Fruit fly (Drosophila melanogaster): Measurements from ENCODE around the gene CG10357.

Gene CG10357

DNA sequence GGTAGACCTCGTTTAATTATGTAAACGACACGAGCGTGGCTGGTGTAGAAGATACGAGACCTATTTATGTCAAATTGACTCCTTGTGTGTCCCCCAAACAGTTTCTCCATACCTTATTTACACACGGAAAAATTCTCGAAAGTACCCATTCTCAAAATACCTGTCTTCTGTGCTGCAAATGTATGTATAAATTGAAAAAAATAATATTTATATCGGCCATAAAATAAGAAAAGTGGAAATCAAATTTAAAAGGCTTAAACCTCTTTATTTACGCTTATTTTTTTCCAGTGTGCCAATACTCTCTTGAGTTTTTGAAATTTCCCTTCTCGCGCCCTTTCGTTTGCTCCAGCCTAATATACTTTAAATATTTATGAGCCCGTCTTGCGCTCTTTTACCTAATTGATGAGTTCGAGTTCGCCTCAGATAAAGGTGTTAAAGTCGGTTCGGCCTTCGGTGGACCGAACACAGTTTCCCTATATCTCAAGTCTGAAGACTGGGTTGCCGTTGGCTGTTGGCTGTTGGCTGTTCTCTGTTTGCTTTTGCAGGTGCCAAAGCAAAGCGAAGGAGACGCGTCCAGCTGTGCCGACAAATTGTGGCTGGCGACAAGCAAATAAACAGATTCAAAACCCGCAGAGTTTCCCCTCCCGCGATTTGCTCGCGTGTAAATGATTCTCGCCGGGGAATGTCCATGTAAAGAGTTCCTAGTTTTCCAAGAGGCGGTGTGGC is 23.6 kb downstream of the CG10357 start (continued):
- peak; percentile 73 for TF ChIP-seq pum (GFP tag; optimal IDR thresholded peaks at IDR 0.05)
- peak; percentile 85 for TF ChIP-seq zf30C (GFP tag; optimal IDR thresholded peaks at IDR 0.05)
- peak; percentile 62 for TF ChIP-seq lmd (GFP tag; IDR thresholded peaks at IDR 0.05)
- no peak for TF ChIP-seq Bgb (GFP tag; IDR thresholded peaks at IDR 0.05; ENCODE audit: partially characterized antibody)
- TF ChIP-seq CG17912 (GFP tag; optimal IDR thresholded peaks at IDR 0.05), result no peak
- TF ChIP-seq NFAT (GFP tag; IDR thresholded peaks at IDR 0.05), result no peak
- TF ChIP-seq Oaz (GFP tag; IDR thresholded peaks at IDR 0.05), result 0 out of 2 replicates have a peak, but pooled peaks have one; percentile 31
- TF ChIP-seq Mad (GFP tag; optimal IDR thresholded peaks at IDR 0.05), result peak; percentile 60
- no peak for TF ChIP-seq CG2889 (GFP tag; IDR thresholded peaks at IDR 0.05)
- TF ChIP-seq HmgZ (tag; optimal IDR thresholded peaks at IDR 0.05), result peak; percentile 20
- TF ChIP-seq NC2α (GFP tag; optimal IDR thresholded peaks at IDR 0.05), result no peak
- no peak for TF ChIP-seq CG11085 (GFP tag; IDR thresholded peaks at IDR 0.05)
- peak; percentile 52 for TF ChIP-seq chn (GFP tag; optimal IDR thresholded peaks at IDR 0.05)
- no peak for TF ChIP-seq tx (GFP tag; optimal IDR thresholded peaks at IDR 0.05)
- no peak for TF ChIP-seq CG9876 (GFP tag; optimal IDR thresholded peaks at IDR 0.05)
- no peak for TF ChIP-seq CG13894 (tag; optimal IDR thresholded peaks at IDR 0.05)
- TF ChIP-seq bcd (GFP tag; optimal IDR thresholded peaks at IDR 0.05), result peak; percentile 65
- TF ChIP-seq zen2 (GFP tag; IDR thresholded peaks at IDR 0.05; ENCODE audit: partially characterized antibody), result no peak
- peak; percentile 54 for TF ChIP-seq CG12219 (GFP tag; optimal IDR thresholded peaks at IDR 0.05)
- no peak for TF ChIP-seq CG2129 (GFP tag; IDR thresholded peaks at IDR 0.05; ENCODE audit: partially characterized antibody)
- peak; percentile 37 for TF ChIP-seq CG30020 (tag; optimal IDR thresholded peaks at IDR 0.05)
- no peak for TF ChIP-seq CG7372 (GFP tag; IDR thresholded peaks at IDR 0.05)
- peak; percentile 97 for TF ChIP-seq dmrt11E (tag; optimal IDR thresholded peaks at IDR 0.05)
- TF ChIP-seq Dip3 (GFP tag; optimal IDR thresholded peaks at IDR 0.05), result no peak
- TF ChIP-seq Dad (GFP tag; optimal IDR thresholded peaks at IDR 0.05), result peak; percentile 10
- peak; percentile 83 for TF ChIP-seq CG7839 (tag; optimal IDR thresholded peaks at IDR 0.05)
- TF ChIP-seq ftz-f1 (GFP tag; optimal IDR thresholded peaks at IDR 0.05), result no peak
- TF ChIP-seq CG3163 (GFP tag; optimal IDR thresholded peaks at IDR 0.05), result no peak
- peak; percentile 43 for TF ChIP-seq H2.0 (GFP tag; IDR thresholded peaks at IDR 0.05)
- no peak for TF ChIP-seq CG4328 (GFP tag; optimal IDR thresholded peaks at IDR 0.05)
- peak; percentile 60; the same call in 1 of the 2 replicates for TF ChIP-seq Awh (GFP tag; IDR thresholded peaks at IDR 0.05)
- TF ChIP-seq CG10431 (GFP tag; optimal IDR thresholded peaks at IDR 0.05), result peak; percentile 68
- no peak for TF ChIP-seq nerfin-2 (GFP tag; IDR thresholded peaks at IDR 0.05; ENCODE audit: partially characterized antibody)
- peak; percentile 24; the same call in 1 of the 2 replicates for TF ChIP-seq CG3847 (GFP tag; IDR thresholded peaks at IDR 0.05)
- peak; percentile 1 for TF ChIP-seq HLHmδ (GFP tag; optimal IDR thresholded peaks at IDR 0.05)
- peak; percentile 74 for TF ChIP-seq Blimp-1 (GFP tag; optimal IDR thresholded peaks at IDR 0.05)
- peak; percentile 53 for TF ChIP-seq Sox100B (GFP tag; optimal IDR thresholded peaks at IDR 0.05)
- peak; percentile 54 for TF ChIP-seq Hmx (GFP tag; optimal IDR thresholded peaks at IDR 0.05)
- TF ChIP-seq CG11696 (GFP tag; IDR thresholded peaks at IDR 0.05), result no peak
- TF ChIP-seq Neu2 (GFP tag; optimal IDR thresholded peaks at IDR 0.05; ENCODE audit: borderline replicate concordance), result no peak
- no peak for TF ChIP-seq yki (optimal IDR thresholded peaks at IDR 0.05)
- peak; percentile 53; the same call in 1 of the 2 replicates for TF ChIP-seq CG4360 (GFP tag; IDR thresholded peaks at IDR 0.05)
- TF ChIP-seq CG7928 (GFP tag; optimal IDR thresholded peaks at IDR 0.05), result no peak
- peak; percentile 59 for TF ChIP-seq CG12744 (GFP tag; optimal IDR thresholded peaks at IDR 0.05)
- peak; percentile 60; the same call in 1 of the 3 replicates for TF ChIP-seq so (GFP tag; IDR thresholded peaks at IDR 0.05)
- no peak for TF ChIP-seq HLH4C (GFP tag; IDR thresholded peaks at IDR 0.05; ENCODE audit: partially characterized antibody)
- TF ChIP-seq CG8944 (GFP tag; optimal IDR thresholded peaks at IDR 0.05), result peak; percentile 39
- TF ChIP-seq cato (GFP tag; optimal IDR thresholded peaks at IDR 0.05; ENCODE audit: borderline replicate concordance), result peak; percentile 64
- no peak for TF ChIP-seq lbe (GFP tag; optimal IDR thresholded peaks at IDR 0.05)
- TF ChIP-seq CG32532 (GFP tag; IDR thresholded peaks at IDR 0.05), result no peak

Measured in whole organism, embryonic.